Worm (Caenorhabditis elegans): ENCODE results near the gene F43H9.4.

ce11 chrV:8039606-8040005 is 13.1 kb downstream of the F43H9.4 start:
- TF ChIP-seq nhr-25 (tag; optimal IDR thresholded peaks at IDR 0.05), result no peak
- no peak for TF ChIP-seq egl-27 (tag; optimal IDR thresholded peaks at IDR 0.05)
- TF ChIP-seq lsy-2 (tag; optimal IDR thresholded peaks at IDR 0.05), result no peak
- no peak for TF ChIP-seq nhr-77 (tag; optimal IDR thresholded peaks at IDR 0.05)
- TF ChIP-seq nhr-12 (tag; optimal IDR thresholded peaks at IDR 0.05), result no peak
- TF ChIP-seq lin-39 (tag; optimal IDR thresholded peaks at IDR 0.05), result no peak
- no peak for TF ChIP-seq dmd-4 (tag; optimal IDR thresholded peaks at IDR 0.05)
- no peak for TF ChIP-seq unc-62 (GFP tag; optimal IDR thresholded peaks at IDR 0.05)
